Worm (Caenorhabditis elegans) whole organism, late embryonic: ENCODE results near the gene fbxa-43.
A peak's percentile ranks its signal among the peaks of the same experiment; 100 is the strongest.

Experiments used
- C08G9.2 ChIP-seq: sonication (generic microtip); optimal IDR thresholded peaks from 2 replicates; lab custom pipeline; 2016; ENCODE audit warnings: mild to moderate bottlenecking, missing genetic modification characterization, moderate library complexity, missing compliant biosample characterization
- C38D4.7 ChIP-seq: fragments of 200-800 bp; sonication (Bioruptor generic); optimal IDR thresholded peaks from 2 replicates; lab custom pipeline; 2018; ENCODE audit warnings: mild to moderate bottlenecking, missing genetic modification characterization, moderate library complexity, missing compliant biosample characterization
- F13H6.1 ChIP-seq: sonication (generic microtip); optimal IDR thresholded peaks from 2 replicates; lab custom pipeline; 2016; ENCODE audit warnings: missing genetic modification characterization, missing compliant biosample characterization
- T23F11.4 ChIP-seq: fragments of 200-800 bp; sonication (Bioruptor generic); optimal IDR thresholded peaks from 2 replicates; lab custom pipeline; 2018; ENCODE audit warnings: mild to moderate bottlenecking, missing genetic modification characterization, missing compliant biosample characterization
- Y22D7AL.16 ChIP-seq: sonication (generic microtip); optimal IDR thresholded peaks from 2 replicates; lab custom pipeline; 2016; ENCODE audit warnings: missing genetic modification characterization, missing compliant biosample characterization
- ceh-18 ChIP-seq: sonication (generic microtip); optimal IDR thresholded peaks from 2 replicates; lab custom pipeline; 2016; ENCODE audit warnings: missing genetic modification characterization, missing compliant biosample characterization
- ceh-2 ChIP-seq: sonication (generic microtip); optimal IDR thresholded peaks from 2 replicates; lab custom pipeline; 2016; ENCODE audit warnings: missing genotype, missing genetic modification characterization, missing compliant biosample characterization
- ceh-34 ChIP-seq: sonication (generic microtip); optimal IDR thresholded peaks from 2 replicates; lab custom pipeline; 2016; ENCODE audit warnings: mild to moderate bottlenecking, missing genetic modification characterization, missing compliant biosample characterization
- ceh-45 ChIP-seq: fragments of 200-800 bp; sonication (Bioruptor generic); IDR thresholded peaks from 2 replicates; pipeline ENCODE4 v1.3.6; 2022; ENCODE audit warnings: missing genetic modification reagents, missing genetic modification characterization, missing compliant biosample characterization
- dmd-4 ChIP-seq: sonication (generic microtip); optimal IDR thresholded peaks from 2 replicates; lab custom pipeline; 2016; ENCODE audit warnings: borderline replicate concordance, missing genetic modification characterization, missing compliant biosample characterization
- elt-2 ChIP-seq: sonication (generic microtip); optimal IDR thresholded peaks from 2 replicates; lab custom pipeline; 2016; ENCODE audit warnings: missing genetic modification reagents, missing genetic modification characterization, missing compliant biosample characterization
- elt-4 ChIP-seq: sonication (generic microtip); optimal IDR thresholded peaks from 2 replicates; lab custom pipeline; 2016; ENCODE audit warnings: missing genetic modification characterization, missing compliant biosample characterization
- ets-4 ChIP-seq: sonication (generic microtip); optimal IDR thresholded peaks from 2 replicates; lab custom pipeline; 2016; ENCODE audit warnings: missing genetic modification characterization, missing compliant biosample characterization
- eyg-1 ChIP-seq: sonication (generic microtip); optimal IDR thresholded peaks from 2 replicates; lab custom pipeline; 2016; ENCODE audit warnings: missing genotype, missing genetic modification characterization, missing compliant biosample characterization
- fax-1 ChIP-seq: sonication (generic microtip); optimal IDR thresholded peaks from 2 replicates; lab custom pipeline; 2016; ENCODE audit warnings: missing genotype, missing genetic modification characterization, missing compliant biosample characterization
- gmeb-2 ChIP-seq: sonication (generic microtip); optimal IDR thresholded peaks from 2 replicates; lab custom pipeline; 2016; ENCODE audit warnings: missing genetic modification characterization, inconsistent platforms, missing compliant biosample characterization
- hlh-13 ChIP-seq: fragments of 200-800 bp; sonication (Bioruptor generic); optimal IDR thresholded peaks from 2 replicates; lab custom pipeline; 2018; ENCODE audit warnings: mild to moderate bottlenecking, missing genetic modification characterization, missing compliant biosample characterization
- hlh-15 ChIP-seq: sonication (generic microtip); optimal IDR thresholded peaks from 2 replicates; lab custom pipeline; 2016; ENCODE audit warnings: missing genetic modification characterization, missing compliant biosample characterization
- hlh-30 ChIP-seq: sonication (generic microtip); optimal IDR thresholded peaks from 2 replicates; lab custom pipeline; 2017; ENCODE audit warnings: antibody characterized with exemption, missing genetic modification characterization, missing compliant biosample characterization; ENCODE audit not compliant: insufficient read depth
- hlh-6 ChIP-seq: sonication (generic microtip); optimal IDR thresholded peaks from 2 replicates; lab custom pipeline; 2016; ENCODE audit warnings: missing genotype, missing genetic modification characterization, missing compliant biosample characterization
- lim-6 ChIP-seq: sonication (generic microtip); optimal IDR thresholded peaks from 2 replicates; lab custom pipeline; 2016; ENCODE audit warnings: missing genetic modification characterization, missing compliant biosample characterization
- madf-2 ChIP-seq: sonication (generic microtip); optimal IDR thresholded peaks from 2 replicates; lab custom pipeline; 2017; ENCODE audit warnings: missing genetic modification characterization, missing compliant biosample characterization
- nhr-232 ChIP-seq: sonication (generic microtip); optimal IDR thresholded peaks from 2 replicates; lab custom pipeline; 2016; ENCODE audit warnings: missing genetic modification characterization, missing compliant biosample characterization
- odd-2 ChIP-seq: sonication (generic microtip); optimal IDR thresholded peaks from 2 replicates; lab custom pipeline; 2017; ENCODE audit warnings: antibody characterized with exemption, mild to moderate bottlenecking, missing genetic modification characterization, missing compliant biosample characterization
- pha-2 ChIP-seq: sonication (generic microtip); optimal IDR thresholded peaks from 2 replicates; lab custom pipeline; 2017; ENCODE audit warnings: mild to moderate bottlenecking, missing genetic modification characterization, missing compliant biosample characterization
- pha-4 ChIP-seq: fragments of 150-350 bp; optimal IDR thresholded peaks from 2 replicates; lab custom pipeline; 2018; ENCODE audit warnings: missing biosample characterization, missing genetic modification reagents, missing genetic modification characterization
- ref-2 ChIP-seq: sonication (generic microtip); optimal IDR thresholded peaks from 2 replicates; lab custom pipeline; 2016; ENCODE audit warnings: missing genetic modification characterization, missing compliant biosample characterization
- rnt-1 ChIP-seq: sonication (generic microtip); optimal IDR thresholded peaks from 2 replicates; lab custom pipeline; 2016; ENCODE audit warnings: missing genetic modification characterization, missing compliant biosample characterization
- sox-4 ChIP-seq: sonication (generic microtip); optimal IDR thresholded peaks from 2 replicates; lab custom pipeline; 2017; ENCODE audit warnings: mild to moderate bottlenecking, missing genetic modification characterization, inconsistent platforms, missing compliant biosample characterization
- syd-9 ChIP-seq: sonication (generic microtip); optimal IDR thresholded peaks from 2 replicates; lab custom pipeline; 2016; ENCODE audit warnings: mild to moderate bottlenecking, missing genetic modification characterization, moderate library complexity, missing compliant biosample characterization
- tbx-7 ChIP-seq: sonication (generic microtip); optimal IDR thresholded peaks from 2 replicates; lab custom pipeline; 2016; ENCODE audit warnings: missing genotype, missing genetic modification characterization, missing compliant biosample characterization
- ttx-3 ChIP-seq: sonication (generic microtip); optimal IDR thresholded peaks from 2 replicates; lab custom pipeline; 2016; ENCODE audit warnings: missing genetic modification reagents, missing genetic modification characterization, missing compliant biosample characterization
- unc-42 ChIP-seq: sonication (generic microtip); optimal IDR thresholded peaks from 2 replicates; lab custom pipeline; 2016; ENCODE audit warnings: missing genotype, missing genetic modification characterization, missing compliant biosample characterization
- unc-55 ChIP-seq: sonication (generic microtip); optimal IDR thresholded peaks from 2 replicates; lab custom pipeline; 2017; ENCODE audit warnings: missing biosample characterization, missing genetic modification reagents, missing genetic modification characterization
- zip-5 ChIP-seq: sonication (generic microtip); optimal IDR thresholded peaks from 2 replicates; lab custom pipeline; 2016; ENCODE audit warnings: missing genetic modification characterization, missing compliant biosample characterization
- ztf-16 ChIP-seq: sonication (generic microtip); optimal IDR thresholded peaks from 2 replicates; lab custom pipeline; 2017; ENCODE audit warnings: missing genetic modification characterization, missing compliant biosample characterization

The fbxa-43 gene

DNA sequence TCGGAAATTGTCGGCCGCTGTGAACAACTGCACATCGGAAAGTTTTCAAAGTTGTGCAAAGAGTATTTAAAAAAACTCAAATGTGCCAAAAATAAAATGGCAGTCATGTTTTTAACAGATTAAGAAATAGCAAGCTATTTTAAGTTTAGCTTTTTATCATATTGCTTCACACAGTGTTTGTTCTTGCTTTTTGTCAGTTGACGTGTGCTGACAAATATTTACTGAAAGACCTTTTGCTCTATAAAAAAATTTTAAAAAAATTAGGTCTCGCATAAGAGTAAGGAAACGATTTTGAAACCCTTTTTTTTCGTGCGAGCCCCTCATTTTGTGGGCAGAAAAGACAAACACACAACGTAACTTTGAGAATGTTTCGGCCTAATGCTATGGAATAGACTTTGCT lies 3.2 kb downstream of the fbxa-43 start, which contains the start of gene fbxa-71:
Gene fbxa-71 (plus strand): TSS at position 301 of the 400 bp plus-strand sequence.
- no peak for TF ChIP-seq hlh-15 (tag; lab: Kevin White, UChicago)
- TF ChIP-seq T23F11.4 (GFP tag; lab: Kevin White, UChicago), result no peak
- no peak for TF ChIP-seq hlh-30 (tag; lab: Kevin White, UChicago)
- TF ChIP-seq madf-2, result no peak
- no peak for TF ChIP-seq ztf-16 (tag; lab: Kevin White, UChicago)
- no peak for TF ChIP-seq ceh-34
- TF ChIP-seq pha-2 (tag; lab: Kevin White, UChicago), result no peak
- no peak for TF ChIP-seq rnt-1 (tag; lab: Kevin White, UChicago)
- TF ChIP-seq ref-2 (tag; lab: Kevin White, UChicago), result no peak
- no peak for TF ChIP-seq Y22D7AL.16 (tag; lab: Kevin White, UChicago)
- no peak for TF ChIP-seq dmd-4 (tag; lab: Kevin White, UChicago)
- no peak for TF ChIP-seq hlh-13 (GFP tag; lab: Kevin White, UChicago)
- no peak for TF ChIP-seq eyg-1 (tag; lab: Kevin White, UChicago)
- no peak for TF ChIP-seq elt-4 (tag; lab: Kevin White, UChicago)
- no peak for TF ChIP-seq F13H6.1
- no peak for TF ChIP-seq ets-4 (tag; lab: Kevin White, UChicago)
- TF ChIP-seq ceh-18 (tag; lab: Kevin White, UChicago), result no peak

DNA sequence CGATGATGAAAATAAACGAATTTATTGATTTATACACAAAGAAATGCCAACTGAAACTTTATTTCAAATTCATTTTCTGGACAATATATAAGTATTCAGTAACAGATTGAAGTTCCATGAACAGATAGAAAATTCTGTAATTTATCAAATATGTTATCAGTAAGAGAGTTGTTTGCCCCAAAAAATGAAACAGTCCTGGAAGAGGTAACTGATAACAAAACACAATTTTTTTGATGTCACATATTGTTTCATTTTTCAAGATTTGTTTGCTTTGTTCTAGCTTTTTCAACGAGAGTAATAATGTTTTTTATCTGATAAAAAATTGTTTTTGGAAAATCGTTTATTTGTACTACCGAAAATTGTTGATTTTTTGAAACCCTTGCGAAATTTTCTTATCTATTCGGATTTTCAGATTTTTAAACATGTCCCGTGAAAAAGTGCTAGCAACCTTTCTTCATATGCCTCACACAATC lies 5.7 kb downstream of the fbxa-43 start, which contains the start of gene fbxa-73:
Gene fbxa-73 (plus strand): TSS at position 423 of the 473 bp plus-strand sequence.
- TF ChIP-seq elt-2, result peak; percentile 53
- no peak for TF ChIP-seq nhr-232
- no peak for TF ChIP-seq ets-4 (tag; lab: Kevin White, UChicago)
- TF ChIP-seq fax-1 (tag; lab: Kevin White, UChicago), result no peak
- TF ChIP-seq C38D4.7 (GFP tag; lab: Kevin White, UChicago), result no peak
- TF ChIP-seq, all 69 proteins: peak for 1

DNA sequence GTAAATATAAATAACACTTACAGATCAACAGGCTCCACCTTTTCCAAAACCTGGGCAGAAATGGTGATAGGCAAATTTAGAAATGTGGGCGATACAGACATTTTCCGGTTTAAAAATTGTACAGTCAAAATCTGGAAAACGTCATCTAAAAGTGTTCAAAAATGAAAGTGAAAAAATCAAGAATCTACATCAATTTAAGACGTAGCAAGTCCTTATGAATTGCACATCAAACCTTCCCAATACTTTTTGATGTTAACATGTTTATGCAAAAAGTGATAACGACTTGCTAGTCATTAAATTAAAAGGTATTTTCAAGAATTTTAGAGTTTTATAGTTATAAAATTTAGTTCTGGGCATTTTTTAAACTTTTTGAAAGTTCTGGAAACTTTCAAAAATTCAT lies 7.4 kb downstream of the fbxa-43 start, which contains the start of gene fbxa-7:
Gene fbxa-7 (minus strand): TSS at position 101 of the 400 bp plus-strand sequence.
- TF ChIP-seq pha-4 (no peak), syd-9 (tag; lab: Kevin White, UChicago) (no peak), sox-4 (tag; lab: Kevin White, UChicago) (no peak)
- TF ChIP-seq, all 69 proteins: peak for 0

DNA sequence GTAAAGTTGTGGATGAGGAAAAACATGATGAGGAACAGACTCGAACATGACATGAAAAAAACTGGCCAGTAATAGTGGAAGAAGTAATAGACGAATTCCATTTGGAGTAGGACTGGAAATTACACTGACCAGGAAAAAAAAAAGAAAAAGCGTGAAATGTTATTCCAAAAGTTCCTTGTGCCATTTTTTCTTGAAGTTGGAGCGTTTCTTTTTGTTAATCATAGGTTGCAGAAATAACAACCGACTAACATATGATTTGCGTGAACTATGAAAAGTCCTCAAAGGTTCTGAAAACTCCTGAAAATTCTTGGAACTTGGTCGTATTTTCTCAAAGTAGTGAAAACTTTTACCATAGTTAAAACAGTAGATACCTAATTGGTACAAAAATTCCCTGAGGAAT lies 13.0 kb downstream of the fbxa-43 start, which contains the start of gene srd-67:
Gene srd-67 (minus strand): TSS at position 101 of the 400 bp plus-strand sequence.
- TF ChIP-seq C38D4.7 (GFP tag; lab: Kevin White, UChicago), result no peak
- no peak for TF ChIP-seq ceh-2
- TF ChIP-seq ttx-3 (tag; lab: Kevin White, UChicago), result no peak
- no peak for TF ChIP-seq zip-5 (tag; lab: Kevin White, UChicago)
- no peak for TF ChIP-seq lim-6 (tag; lab: Kevin White, UChicago)
- no peak for TF ChIP-seq odd-2 (tag; lab: Kevin White, UChicago)
- no peak for TF ChIP-seq unc-55 (GFP tag; lab: Kevin White, UChicago)
- no peak for TF ChIP-seq hlh-6 (tag; lab: Kevin White, UChicago)
- no peak for TF ChIP-seq tbx-7
- no peak for TF ChIP-seq gmeb-2 (tag; lab: Kevin White, UChicago)
- TF ChIP-seq C08G9.2, result no peak
- no peak for TF ChIP-seq unc-42 (tag; lab: Kevin White, UChicago)

DNA sequence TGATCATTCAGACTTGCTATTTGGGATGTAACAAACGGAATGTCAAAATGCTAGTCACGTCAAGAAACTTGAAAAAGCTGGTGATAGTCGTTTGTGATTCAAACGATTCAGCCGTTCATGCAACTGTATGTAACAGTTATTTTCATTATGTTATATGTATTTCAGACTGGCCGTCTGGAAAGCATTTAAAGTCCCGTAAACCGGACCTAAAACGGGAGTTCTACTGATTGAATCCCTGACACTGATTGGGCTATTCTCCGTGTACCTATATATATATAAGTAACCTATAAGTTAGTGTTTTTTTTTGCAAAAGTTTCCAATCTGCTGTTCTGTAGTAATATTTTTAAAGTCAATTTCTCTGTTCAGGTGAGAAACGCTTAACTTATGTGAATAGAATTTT lies 15.1 kb downstream of the fbxa-43 start:
- no peak for TF ChIP-seq ceh-45 (GFP tag; lab: Robert Waterston, UW)
